Worm (Caenorhabditis elegans) whole organism, L1 larva: ENCODE measurements around the gene egl-1.

Source experiments
- C04F5.9 ChIP-seq: sonication (generic microtip); optimal IDR thresholded peaks from 2 replicates; lab custom pipeline; 2016; ENCODE audit warnings: missing genetic modification characterization, missing compliant biosample characterization
- C16A3.4 ChIP-seq: fragments of 150-350 bp; optimal IDR thresholded peaks from 2 replicates; lab custom pipeline; 2014; ENCODE audit warnings: missing biosample characterization, missing genetic modification characterization
- alr-1 ChIP-seq: fragments of 200-800 bp; sonication (Bioruptor generic); optimal IDR thresholded peaks from 2 replicates; lab custom pipeline; 2018; ENCODE audit warnings: borderline replicate concordance, mild to moderate bottlenecking, missing genetic modification characterization, missing compliant biosample characterization
- aly-2 ChIP-seq: fragments of 150-350 bp; optimal IDR thresholded peaks from 2 replicates; lab custom pipeline; 2014; ENCODE audit warnings: missing biosample characterization, missing genetic modification characterization
- ama-1 ChIP-seq: fragments of 150-350 bp; optimal IDR thresholded peaks from 2 replicates; lab custom pipeline; 2014
- ceh-8 ChIP-seq: fragments of 200-800 bp; sonication (Bioruptor generic); optimal IDR thresholded peaks from 2 replicates; lab custom pipeline; 2018; ENCODE audit warnings: mild to moderate bottlenecking, missing genetic modification characterization, moderate library complexity, missing compliant biosample characterization
- dsc-1 ChIP-seq: sonication (generic microtip); optimal IDR thresholded peaks from 2 replicates; lab custom pipeline; 2016; ENCODE audit warnings: mild to moderate bottlenecking, missing genetic modification characterization, missing compliant biosample characterization
- efl-1 ChIP-seq, 4 experiments: fragments of 150-350 bp; optimal IDR thresholded peaks in 3 of 4; peaks in 1 of 4; 1 replicate in 1 of 4; 2 replicates in 3 of 4; lab custom pipeline; 2014; ENCODE audit warnings: missing biosample characterization in 2 of 4, missing genetic modification characterization in 2 of 4, missing genetic modification reagents in 2 of 4
- egl-13 ChIP-seq: sonication (generic microtip); optimal IDR thresholded peaks from 2 replicates; lab custom pipeline; 2016; ENCODE audit warnings: missing genotype, missing genetic modification reagents, missing genetic modification characterization, missing compliant biosample characterization
- ets-5 ChIP-seq: fragments of 200-800 bp; sonication (Bioruptor generic); IDR thresholded peaks from 2 replicates; pipeline ENCODE4 v1.3.6; 2022; ENCODE audit warnings: missing genetic modification characterization, missing compliant biosample characterization
- grh-1 ChIP-seq: fragments of 200-800 bp; sonication (Bioruptor generic); IDR thresholded peaks from 2 replicates; pipeline ENCODE4 v1.3.6; 2022; ENCODE audit warnings: missing genetic modification reagents, missing genetic modification characterization, missing compliant biosample characterization
- hlh-17 ChIP-seq: fragments of 200-800 bp; sonication (Bioruptor generic); optimal IDR thresholded peaks from 2 replicates; lab custom pipeline; 2018; ENCODE audit warnings: missing genetic modification characterization, mild to moderate bottlenecking, missing compliant biosample characterization, moderate library complexity, borderline replicate concordance
- jun-1 ChIP-seq: fragments of 150-350 bp; optimal IDR thresholded peaks from 2 replicates; lab custom pipeline; 2014; ENCODE audit warnings: missing biosample characterization, missing genetic modification reagents, missing genetic modification characterization
- lin-13 ChIP-seq: fragments of 150-350 bp; optimal IDR thresholded peaks from 2 replicates; lab custom pipeline; 2014; ENCODE audit warnings: missing biosample characterization, missing genetic modification reagents, missing genetic modification characterization
- lin-14 ChIP-seq: fragments of 200-800 bp; sonication (Bioruptor generic); optimal IDR thresholded peaks from 2 replicates; lab custom pipeline; 2018; ENCODE audit warnings: mild to moderate bottlenecking, missing genetic modification characterization, moderate library complexity, missing compliant biosample characterization
- lin-15B ChIP-seq: fragments of 150-350 bp; sonication (generic microtip); optimal IDR thresholded peaks from 3 replicates; lab custom pipeline; 2014; ENCODE audit warnings: missing biosample characterization, missing genetic modification characterization
- lin-35 ChIP-seq, 2 experiments: fragments of 150-350 bp; optimal IDR thresholded peaks; 2 replicates each; lab custom pipeline; 2014; ENCODE audit warnings: missing biosample characterization in 2 of 2, missing genetic modification characterization in 2 of 2, missing genetic modification reagents in 2 of 2
- lir-3 ChIP-seq: sonication (generic microtip); optimal IDR thresholded peaks from 2 replicates; lab custom pipeline; 2016; ENCODE audit warnings: mild to moderate bottlenecking, missing genetic modification characterization, moderate library complexity, missing compliant biosample characterization; ENCODE audit not compliant: poor library complexity
- nhr-12 ChIP-seq: sonication (generic microtip); optimal IDR thresholded peaks from 2 replicates; lab custom pipeline; 2017; ENCODE audit warnings: missing biosample characterization, missing genetic modification characterization
- nhr-19 ChIP-seq: fragments of 200-800 bp; sonication (Bioruptor generic); conservative IDR thresholded peaks from 2 replicates; pipeline ENCODE4 v1.3.6; 2022; ENCODE audit warnings: missing genetic modification characterization, missing compliant biosample characterization
- nhr-237 ChIP-seq: fragments of 150-350 bp; optimal IDR thresholded peaks from 2 replicates; lab custom pipeline; 2014; ENCODE audit warnings: missing biosample characterization, missing genetic modification characterization
- nhr-47 ChIP-seq: sonication (generic microtip); optimal IDR thresholded peaks from 2 replicates; lab custom pipeline; 2016; ENCODE audit warnings: mild to moderate bottlenecking, missing genetic modification characterization, moderate library complexity, missing compliant biosample characterization
- nhr-71 ChIP-seq: sonication (generic microtip); optimal IDR thresholded peaks from 2 replicates; lab custom pipeline; 2016; ENCODE audit warnings: mild to moderate bottlenecking, missing genetic modification characterization, moderate library complexity, missing compliant biosample characterization
- nhr-85 ChIP-seq: sonication (generic microtip); peaks from one replicate; lab custom pipeline; 2016; ENCODE audit warnings: missing genetic modification characterization, inconsistent platforms, missing compliant biosample characterization
- pax-3 ChIP-seq: fragments of 200-800 bp; sonication (Bioruptor generic); optimal IDR thresholded peaks from 2 replicates; lab custom pipeline; 2018; ENCODE audit warnings: mild to moderate bottlenecking, missing genetic modification characterization, moderate library complexity, missing compliant biosample characterization
- rnt-1 ChIP-seq: sonication (generic microtip); optimal IDR thresholded peaks from 2 replicates; lab custom pipeline; 2016; ENCODE audit warnings: mild to moderate bottlenecking, missing genetic modification characterization, moderate library complexity, missing compliant biosample characterization
- sox-4 ChIP-seq: sonication (generic microtip); optimal IDR thresholded peaks from 2 replicates; lab custom pipeline; 2016; ENCODE audit warnings: missing genetic modification characterization, missing compliant biosample characterization
- swsn-7 ChIP-seq: sonication (generic microtip); optimal IDR thresholded peaks from 2 replicates; lab custom pipeline; 2016; ENCODE audit warnings: missing genetic modification characterization, missing compliant biosample characterization
- tlp-1 ChIP-seq: fragments of 150-350 bp; optimal IDR thresholded peaks from 2 replicates; lab custom pipeline; 2014; ENCODE audit warnings: missing biosample characterization, missing genetic modification characterization
- unc-30 ChIP-seq: sonication (generic microtip); optimal IDR thresholded peaks from 2 replicates; lab custom pipeline; 2017; ENCODE audit warnings: missing biosample characterization, missing genetic modification characterization
- zag-1 ChIP-seq: fragments of 150-350 bp; optimal IDR thresholded peaks from 2 replicates; lab custom pipeline; 2014; ENCODE audit warnings: missing biosample characterization, missing genetic modification characterization
- ztf-4 ChIP-seq: fragments of 150-350 bp; optimal IDR thresholded peaks from 2 replicates; lab custom pipeline; 2014; ENCODE audit warnings: missing biosample characterization, missing genetic modification characterization

The egl-1 gene

ce11 chrV:14411989-14412388 is 20.2 kb downstream of the egl-1 start:
- TF ChIP-seq rnt-1 (tag; lab: Kevin White, UChicago) (no peak), hlh-17 (GFP tag; lab: Kevin White, UChicago) (no peak), egl-13 (no peak), zag-1 (tag; lab: Kevin White, UChicago) (no peak), efl-1 (optimal IDR thresholded peaks at IDR 0.05; lab: Kevin White, UChicago) (no peak), efl-1 (GFP tag; optimal IDR thresholded peaks at IDR 0.05 in 1 of 2; lab: Kevin White, UChicago) (peak in 1 of 2 experiments; percentile 84)

- TF ChIP-seq lir-3 (tag; lab: Kevin White, UChicago) (no peak), nhr-12 (tag; lab: Kevin White, UChicago) (no peak), lin-15B (tag; lab: Kevin White, UChicago) (no peak)
Observed at ce11 chrV:14409905-14410304, 22.3 kb downstream of the egl-1 start.

- TF ChIP-seq nhr-237 (tag; lab: Kevin White, UChicago): no peak
- TF ChIP-seq grh-1 (GFP tag; lab: Robert Waterston, UW): no peak
- TF ChIP-seq sox-4: no peak
- no peak for TF ChIP-seq ets-5 (GFP tag; lab: Robert Waterston, UW)
- TF ChIP-seq lin-15B (tag; lab: Kevin White, UChicago): no peak
- TF ChIP-seq swsn-7: no peak
- TF ChIP-seq dsc-1 (tag; lab: Kevin White, UChicago): no peak
Observed at ce11 chrV:14408774-14409173, 23.4 kb downstream of the egl-1 start, which contains the start of gene gnrr-2. TSS of gene gnrr-2 (plus strand) at chrV:14409074.

ce11 chrV:14405647-14406046 is 26.5 kb downstream of the egl-1 start:
- TF ChIP-seq egl-13 (no peak), nhr-71 (tag; lab: Kevin White, UChicago) (peak; percentile 11), lin-35 (GFP tag; optimal IDR thresholded peaks at IDR 0.05; lab: Kevin White, UChicago) (no peak), lin-14 (peak; percentile 48), ztf-4 (tag; lab: Kevin White, UChicago) (no peak), ceh-8 (GFP tag; lab: Kevin White, UChicago) (peak; percentile 90), pax-3 (peak; percentile 5), nhr-47 (tag; lab: Kevin White, UChicago) (no peak), unc-30 (tag; lab: Kevin White, UChicago) (no peak), aly-2 (no peak), jun-1 (tag; lab: Kevin White, UChicago) (no peak)

- TF ChIP-seq C04F5.9 (tag; lab: Kevin White, UChicago) (no peak), ama-1 (lab: Kevin White, UChicago) (no peak), nhr-85 (tag; lab: Kevin White, UChicago) (no peak), nhr-47 (tag; lab: Kevin White, UChicago) (no peak), lin-13 (GFP tag; lab: Kevin White, UChicago) (no peak)
Observed at ce11 chrV:14396123-14396669, 36.0 kb downstream of the egl-1 start.

ce11 chrV:14394743-14395142 is 37.4 kb downstream of the egl-1 start, which contains the start of gene C15H11.13:
TSS of gene C15H11.13 (plus strand) at chrV:14395043.
- TF ChIP-seq grh-1 (GFP tag; lab: Robert Waterston, UW) (no peak), C16A3.4 (no peak), tlp-1 (tag; lab: Kevin White, UChicago) (no peak), alr-1 (tag; lab: Kevin White, UChicago) (no peak), nhr-237 (tag; lab: Kevin White, UChicago) (no peak), nhr-19 (GFP tag; lab: Robert Waterston, UW) (no peak)
